Worm (Caenorhabditis elegans): ENCODE measurements around the gene F18C5.10.

Gene F18C5.10

DNA sequence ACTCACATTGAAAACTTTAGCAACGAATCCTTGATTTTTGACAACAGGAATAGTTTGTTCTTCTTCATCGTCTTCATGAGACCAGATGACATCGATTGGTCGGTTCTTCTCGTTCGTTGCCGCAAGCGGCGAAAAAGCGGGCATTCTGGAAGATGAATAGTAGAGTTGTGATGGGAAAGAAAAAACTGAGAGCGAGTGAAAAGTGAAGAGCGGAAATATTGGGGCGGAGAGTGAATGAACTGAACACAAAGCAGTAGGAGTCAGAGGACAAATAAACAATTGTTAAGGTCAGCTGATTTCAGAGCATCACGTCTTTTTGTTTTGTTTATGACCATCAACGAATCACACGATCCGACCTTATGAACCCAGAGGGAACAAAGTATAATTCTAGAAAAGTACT lies at the start of gene F18C5.10:
F18C5.10 (minus strand) TSS at position 145 of the 400 bp plus-strand sequence.
- TF ChIP-seq ztf-29 (GFP tag; IDR thresholded peaks at IDR 0.05): no peak
- no peak for TF ChIP-seq flt-1 (GFP tag; IDR thresholded peaks at IDR 0.05)

DNA sequence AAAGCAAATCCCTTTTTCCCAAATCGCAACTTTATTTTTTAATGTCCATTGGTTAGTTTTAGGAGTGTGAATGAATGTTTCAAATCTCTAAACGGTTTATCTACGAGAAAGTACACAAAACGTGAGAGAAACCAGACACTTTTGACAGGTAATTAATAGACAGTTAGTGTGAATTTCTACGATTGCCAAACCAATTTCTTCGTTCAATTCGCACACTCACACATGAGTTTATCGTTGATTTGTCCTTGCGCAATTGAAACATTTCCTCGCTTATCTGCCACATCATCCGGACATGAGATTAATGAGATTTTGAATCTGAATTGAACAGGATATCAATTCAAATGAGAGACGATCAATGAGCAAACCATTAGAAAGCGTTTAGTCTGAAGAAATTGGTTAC lies 49.0 kb upstream of the F18C5.10 start:
- TF ChIP-seq ztf-23 (GFP tag; IDR thresholded peaks at IDR 0.05): no peak
- TF ChIP-seq T22C8.4 (GFP tag; IDR thresholded peaks at IDR 0.05): no peak
- TF ChIP-seq med-1 (GFP tag; optimal IDR thresholded peaks at IDR 0.05; ENCODE audit: insufficient read depth): no peak
- TF ChIP-seq cog-1 (tag; optimal IDR thresholded peaks at IDR 0.05): no peak
- TF ChIP-seq klf-2 (GFP tag; conservative IDR thresholded peaks at IDR 0.05): no peak
- TF ChIP-seq flt-1 (GFP tag; IDR thresholded peaks at IDR 0.05): no peak
- no peak for TF ChIP-seq ref-1 (GFP tag; conservative IDR thresholded peaks at IDR 0.05)
- TF ChIP-seq ztf-29 (GFP tag; IDR thresholded peaks at IDR 0.05): no peak
- TF ChIP-seq tab-1 (GFP tag; IDR thresholded peaks at IDR 0.05): no peak

DNA sequence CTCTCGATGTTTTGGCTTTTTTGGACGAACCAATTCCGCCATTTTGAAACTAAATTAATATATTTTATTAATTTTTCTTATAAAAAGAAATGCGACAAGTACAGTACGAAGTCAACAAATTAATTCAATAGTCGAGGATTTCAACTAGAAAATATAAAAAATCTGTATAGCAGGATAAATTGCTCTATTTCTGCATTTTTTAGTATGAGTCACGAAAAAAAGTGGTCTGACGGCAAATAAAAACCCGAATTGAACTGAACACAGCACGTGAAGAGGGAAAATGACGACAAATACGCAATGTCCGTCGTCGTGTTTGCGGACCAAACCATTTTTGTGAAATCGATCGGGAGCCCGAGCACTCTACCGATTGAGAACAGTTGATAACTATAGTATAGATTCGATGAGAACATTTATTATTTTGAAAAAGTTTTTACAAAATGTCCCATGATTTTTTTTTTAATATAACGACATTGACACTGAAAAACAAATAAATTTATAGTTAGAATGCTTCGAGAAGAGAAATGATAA lies 48.1 kb upstream of the F18C5.10 start, which contains the start of gene epg-5:
epg-5 (minus strand) TSS at position 51 of the 528 bp plus-strand sequence.
- no peak for TF ChIP-seq cog-1 (tag; optimal IDR thresholded peaks at IDR 0.05)
- TF ChIP-seq T22C8.4 (GFP tag; IDR thresholded peaks at IDR 0.05): peak; percentile 51; the same call in 1 of the 2 replicates

DNA sequence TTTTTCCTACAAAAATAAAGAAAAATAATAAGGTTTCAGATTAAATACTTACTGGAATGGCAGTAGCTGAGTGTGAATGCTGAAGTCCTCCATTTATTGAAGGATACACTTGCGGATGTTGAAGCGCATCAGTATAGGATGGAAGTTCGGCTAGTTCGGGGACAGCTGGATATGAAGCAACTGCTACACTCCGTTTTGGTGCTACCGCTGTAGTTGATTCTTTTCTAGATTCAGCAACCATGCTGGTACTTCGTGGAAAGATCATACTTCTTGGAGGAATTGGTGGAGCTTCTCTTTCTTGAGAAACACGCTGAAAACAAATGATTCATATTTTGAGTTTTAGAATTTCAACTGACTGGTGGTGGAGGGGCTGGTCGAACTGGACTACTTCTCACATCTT lies 47.4 kb upstream of the F18C5.10 start:
- TF ChIP-seq cog-1 (tag; optimal IDR thresholded peaks at IDR 0.05) (no peak), ztf-23 (GFP tag; IDR thresholded peaks at IDR 0.05) (no peak), ref-1 (GFP tag; conservative IDR thresholded peaks at IDR 0.05) (no peak), ztf-29 (GFP tag; IDR thresholded peaks at IDR 0.05) (no peak), klf-2 (GFP tag; conservative IDR thresholded peaks at IDR 0.05) (no peak), T22C8.4 (GFP tag; IDR thresholded peaks at IDR 0.05) (no peak), med-1 (GFP tag; optimal IDR thresholded peaks at IDR 0.05; ENCODE audit: insufficient read depth) (no peak), flt-1 (GFP tag; IDR thresholded peaks at IDR 0.05) (no peak), tab-1 (GFP tag; IDR thresholded peaks at IDR 0.05) (no peak)

DNA sequence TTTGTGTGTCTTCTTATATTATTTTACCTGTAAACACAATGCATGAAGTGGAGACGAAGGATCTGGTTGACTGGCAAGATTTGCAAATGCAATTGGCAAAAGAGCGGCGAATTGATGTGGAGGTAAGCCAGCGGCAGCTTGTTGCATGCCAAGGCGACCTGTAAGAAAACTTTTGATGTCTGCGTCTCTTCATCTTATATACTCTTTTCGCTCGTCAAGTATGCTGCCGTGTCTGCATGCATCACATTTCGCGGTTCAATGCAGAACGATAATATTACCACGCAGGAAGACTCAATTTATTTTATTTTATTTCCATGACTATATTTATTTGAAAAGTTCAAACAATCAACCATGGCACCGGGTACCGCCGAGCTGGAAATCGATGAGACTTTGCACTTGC lies 39.7 kb upstream of the F18C5.10 start, which contains the start of gene vps-33.2:
vps-33.2 (plus strand) TSS at position 244 of the 400 bp plus-strand sequence.
- TF ChIP-seq ztf-23 (GFP tag; IDR thresholded peaks at IDR 0.05) (peak; percentile 75), klf-2 (GFP tag; conservative IDR thresholded peaks at IDR 0.05) (no peak), med-1 (GFP tag; optimal IDR thresholded peaks at IDR 0.05; ENCODE audit: insufficient read depth) (no peak), tab-1 (GFP tag; IDR thresholded peaks at IDR 0.05) (no peak)

DNA sequence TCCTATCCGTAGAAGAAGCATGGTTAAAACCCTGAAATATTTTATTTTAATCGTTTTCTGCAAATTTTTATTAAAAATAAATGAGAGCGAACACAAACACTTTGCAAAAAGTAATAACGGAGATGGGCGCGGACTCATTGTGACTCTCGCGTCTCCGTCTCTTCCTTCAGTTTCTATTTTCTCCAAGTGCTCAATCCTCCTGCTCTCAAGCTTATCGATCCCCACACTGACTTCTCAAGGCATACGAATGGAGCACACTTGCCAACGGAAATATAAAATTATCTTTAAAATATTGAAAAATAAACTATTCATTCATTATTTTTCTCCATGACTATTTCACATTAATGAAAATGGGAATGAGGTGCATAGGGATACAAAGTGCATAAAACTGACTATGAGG lies 36.8 kb upstream of the F18C5.10 start, which contains the start of gene dnj-8:
dnj-8 (minus strand) TSS at position 31 of the 400 bp plus-strand sequence.
- TF ChIP-seq ztf-23 (GFP tag; IDR thresholded peaks at IDR 0.05) (peak; percentile 43; the same call in 1 of the 2 replicates), ref-1 (GFP tag; conservative IDR thresholded peaks at IDR 0.05) (no peak)

DNA sequence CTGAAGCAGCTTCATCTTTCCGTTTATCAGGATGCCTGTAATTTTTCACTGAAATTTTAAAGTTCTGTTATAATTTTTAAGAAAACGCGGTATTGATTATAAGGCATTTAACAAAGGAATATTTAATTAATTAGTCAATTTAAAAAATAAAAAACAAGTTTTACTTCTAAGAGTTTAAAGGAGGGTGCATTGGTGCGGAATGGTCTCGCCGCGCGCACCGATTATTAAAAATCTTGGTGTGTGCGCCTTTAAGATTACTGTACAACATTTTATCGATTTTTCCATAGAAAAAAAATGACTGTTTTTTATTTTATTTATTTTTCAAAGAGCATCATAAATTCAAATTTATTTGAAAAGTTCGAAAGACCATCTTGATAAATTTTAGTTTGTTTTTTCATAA lies 36.3 kb upstream of the F18C5.10 start:
- TF ChIP-seq tab-1 (GFP tag; IDR thresholded peaks at IDR 0.05) (no peak), med-1 (GFP tag; optimal IDR thresholded peaks at IDR 0.05; ENCODE audit: insufficient read depth) (no peak), cog-1 (tag; optimal IDR thresholded peaks at IDR 0.05) (no peak), flt-1 (GFP tag; IDR thresholded peaks at IDR 0.05) (no peak), T22C8.4 (GFP tag; IDR thresholded peaks at IDR 0.05) (no peak), ztf-23 (GFP tag; IDR thresholded peaks at IDR 0.05) (no peak), ztf-29 (GFP tag; IDR thresholded peaks at IDR 0.05) (no peak), klf-2 (GFP tag; conservative IDR thresholded peaks at IDR 0.05) (no peak), ref-1 (GFP tag; conservative IDR thresholded peaks at IDR 0.05) (no peak)

DNA sequence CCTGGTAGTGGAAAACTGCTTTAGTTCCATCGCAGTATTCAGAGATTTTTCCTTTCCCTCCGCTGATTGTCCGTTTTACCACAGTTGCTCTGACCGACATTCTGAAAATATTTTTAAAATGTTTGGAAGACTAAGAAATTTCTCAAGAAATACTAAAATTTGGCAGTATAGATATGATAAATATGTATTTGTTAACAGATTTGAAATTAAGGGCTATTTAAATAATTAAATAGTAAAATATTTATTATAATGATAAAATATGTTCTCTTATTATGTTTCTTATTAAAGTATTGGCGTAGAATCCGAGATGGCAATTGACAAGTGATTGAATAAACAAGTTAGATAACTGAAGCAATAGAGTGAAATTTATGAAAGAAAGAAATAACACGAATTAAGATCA lies 32.9 kb upstream of the F18C5.10 start, which contains the start of gene aipr-1:
aipr-1 (minus strand) TSS at position 101 of the 400 bp plus-strand sequence.
- TF ChIP-seq T22C8.4 (GFP tag; IDR thresholded peaks at IDR 0.05) (no peak), med-1 (GFP tag; optimal IDR thresholded peaks at IDR 0.05; ENCODE audit: insufficient read depth) (no peak), ref-1 (GFP tag; conservative IDR thresholded peaks at IDR 0.05) (no peak), ztf-23 (GFP tag; IDR thresholded peaks at IDR 0.05) (no peak), tab-1 (GFP tag; IDR thresholded peaks at IDR 0.05) (no peak), klf-2 (GFP tag; conservative IDR thresholded peaks at IDR 0.05) (no peak), cog-1 (tag; optimal IDR thresholded peaks at IDR 0.05) (no peak), ztf-29 (GFP tag; IDR thresholded peaks at IDR 0.05) (no peak), flt-1 (GFP tag; IDR thresholded peaks at IDR 0.05) (no peak)

DNA sequence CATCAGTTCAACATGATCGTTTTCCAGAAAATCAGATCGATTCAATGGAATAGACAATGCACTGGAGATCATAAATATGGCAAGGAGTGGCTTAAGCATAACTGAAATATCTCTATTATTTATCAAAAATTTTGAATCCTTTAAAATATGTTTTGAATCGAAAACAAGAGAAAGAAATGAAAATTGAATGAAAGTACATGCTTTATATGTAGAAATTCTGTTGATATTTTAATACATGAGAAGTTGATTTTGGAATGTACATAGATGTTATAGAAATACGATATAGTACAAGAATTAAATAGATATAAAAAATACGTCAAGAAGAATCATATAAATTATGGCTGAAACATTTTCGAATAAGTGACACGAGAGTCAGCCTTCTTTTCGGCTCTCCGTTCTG lies 31.0 kb upstream of the F18C5.10 start, which contains the start of gene C56C10.9:
C56C10.9 (minus strand) TSS at position 101 of the 400 bp plus-strand sequence.
- TF ChIP-seq T22C8.4 (GFP tag; IDR thresholded peaks at IDR 0.05) (no peak), tab-1 (GFP tag; IDR thresholded peaks at IDR 0.05) (no peak), ref-1 (GFP tag; conservative IDR thresholded peaks at IDR 0.05) (no peak), cog-1 (tag; optimal IDR thresholded peaks at IDR 0.05) (no peak), med-1 (GFP tag; optimal IDR thresholded peaks at IDR 0.05; ENCODE audit: insufficient read depth) (no peak), ztf-29 (GFP tag; IDR thresholded peaks at IDR 0.05) (no peak), ztf-23 (GFP tag; IDR thresholded peaks at IDR 0.05) (no peak), flt-1 (GFP tag; IDR thresholded peaks at IDR 0.05) (no peak)

DNA sequence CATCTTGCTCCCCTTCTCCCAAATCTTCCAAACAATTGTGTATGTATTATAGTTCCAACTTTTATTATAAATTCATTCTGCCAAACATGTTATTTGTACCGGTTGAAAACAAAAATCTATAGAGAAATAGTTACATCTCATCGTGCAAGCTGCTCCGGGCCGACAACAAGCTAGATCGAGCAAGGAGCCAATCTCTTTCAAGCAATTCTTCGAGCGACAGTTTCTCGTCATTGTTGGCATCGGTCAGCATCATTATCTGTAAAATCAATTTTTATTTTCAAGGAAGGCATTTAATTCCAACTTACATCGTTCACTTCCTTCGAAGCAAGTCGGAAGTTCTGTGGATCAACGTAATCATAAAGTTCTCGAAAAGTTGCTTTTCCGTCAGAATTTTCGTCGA lies 29.8 kb upstream of the F18C5.10 start:
- TF ChIP-seq med-1 (GFP tag; optimal IDR thresholded peaks at IDR 0.05; ENCODE audit: insufficient read depth) (no peak), cog-1 (tag; optimal IDR thresholded peaks at IDR 0.05) (no peak)

DNA sequence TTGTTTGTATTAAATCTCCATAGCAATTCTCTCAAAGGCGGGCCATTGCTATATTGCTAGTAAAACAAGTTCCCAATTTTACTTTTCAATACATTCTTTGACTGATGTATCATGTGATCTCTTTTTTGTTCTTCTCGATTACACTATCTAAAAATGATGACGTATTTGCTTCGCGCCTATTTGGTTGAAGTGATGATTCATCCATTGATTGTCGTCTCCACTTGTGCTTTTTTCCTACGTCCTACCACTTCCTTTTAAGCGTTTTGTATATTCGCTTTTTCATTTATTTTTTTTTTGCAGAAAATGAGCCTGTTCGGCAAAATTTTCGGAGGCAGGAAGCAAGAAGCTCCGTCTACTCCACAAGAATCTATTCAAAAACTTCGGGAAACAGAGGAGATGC lies 28.2 kb upstream of the F18C5.10 start, which contains the start of gene vps-32.1:
vps-32.1 (plus strand) TSS at position 301 of the 400 bp plus-strand sequence.
- TF ChIP-seq flt-1 (GFP tag; IDR thresholded peaks at IDR 0.05): no peak
- TF ChIP-seq ztf-29 (GFP tag; IDR thresholded peaks at IDR 0.05): no peak
- TF ChIP-seq T22C8.4 (GFP tag; IDR thresholded peaks at IDR 0.05): no peak
- TF ChIP-seq tab-1 (GFP tag; IDR thresholded peaks at IDR 0.05): no peak
- TF ChIP-seq cog-1 (tag; optimal IDR thresholded peaks at IDR 0.05): no peak
- no peak for TF ChIP-seq med-1 (GFP tag; optimal IDR thresholded peaks at IDR 0.05; ENCODE audit: insufficient read depth)
- no peak for TF ChIP-seq ref-1 (GFP tag; conservative IDR thresholded peaks at IDR 0.05)
